Worm (Caenorhabditis elegans) whole organism, L3 larva: Measurements from ENCODE around the gene K03H1.9.
A peak's percentile ranks its signal among the peaks of the same experiment; 100 is the strongest.

Experiments used
- R02D3.7 ChIP-seq: fragments of 150-350 bp; optimal IDR thresholded peaks from 2 replicates; lab custom pipeline; 2014; ENCODE audit warnings: missing biosample characterization, missing genetic modification characterization
- ZK546.5 ChIP-seq: sonication (generic microtip); optimal IDR thresholded peaks from 2 replicates; lab custom pipeline; 2017; ENCODE audit warnings: missing biosample characterization, missing genetic modification characterization
- aly-2 ChIP-seq: fragments of 150-350 bp; optimal IDR thresholded peaks from 2 replicates; lab custom pipeline; 2014; ENCODE audit warnings: missing biosample characterization, missing genetic modification characterization
- ama-1 ChIP-seq: fragments of 150-350 bp; optimal IDR thresholded peaks from 2 replicates; lab custom pipeline; 2018
- ceh-28 ChIP-seq: fragments of 150-350 bp; optimal IDR thresholded peaks from 2 replicates; lab custom pipeline; 2014; ENCODE audit warnings: missing biosample characterization, missing genetic modification reagents, missing genetic modification characterization
- ceh-82 ChIP-seq: fragments of 150-350 bp; optimal IDR thresholded peaks from 2 replicates; lab custom pipeline; 2014; ENCODE audit warnings: missing biosample characterization, missing genetic modification characterization
- ceh-9 ChIP-seq: sonication (generic microtip); optimal IDR thresholded peaks from 2 replicates; lab custom pipeline; 2018; ENCODE audit warnings: missing biosample characterization, missing genetic modification characterization
- daf-12 ChIP-seq: fragments of 150-350 bp; optimal IDR thresholded peaks from 2 replicates; lab custom pipeline; 2014; ENCODE audit warnings: missing biosample characterization, missing genetic modification reagents, missing genetic modification characterization
- egl-27 ChIP-seq: sonication (generic microtip); optimal IDR thresholded peaks from 4 replicates; lab custom pipeline; 2017; ENCODE audit warnings: missing biosample characterization, missing genetic modification reagents, missing genetic modification characterization
- egl-5 ChIP-seq: fragments of 150-350 bp; optimal IDR thresholded peaks from 2 replicates; lab custom pipeline; 2017; ENCODE audit warnings: missing biosample characterization, missing genetic modification reagents, missing genetic modification characterization, inconsistent platforms
- elt-1 ChIP-seq: fragments of 150-350 bp; optimal IDR thresholded peaks from 2 replicates; lab custom pipeline; 2014; ENCODE audit warnings: missing biosample characterization, missing genetic modification characterization
- elt-2 ChIP-seq: sonication (generic microtip); optimal IDR thresholded peaks from 2 replicates; lab custom pipeline; 2016; ENCODE audit warnings: missing genetic modification reagents, mild to moderate bottlenecking, missing genetic modification characterization, missing compliant biosample characterization
- elt-3 ChIP-seq, 3 experiments: fragments of 150-350 bp in 1 of 3; sonication (generic microtip) in 2 of 3; optimal IDR thresholded peaks; 2 replicates in 2 of 3; 4 replicates in 1 of 3; lab custom pipeline; 2014 to 2017; ENCODE audit warnings: missing biosample characterization in 3 of 3, missing genetic modification characterization in 3 of 3
- eor-1 ChIP-seq, 2 experiments: fragments of 150-350 bp; optimal IDR thresholded peaks; 2 replicates each; lab custom pipeline; 2014 to 2018; ENCODE audit warnings: missing biosample characterization in 2 of 2, missing genetic modification characterization in 2 of 2
- fkh-2 ChIP-seq: fragments of 150-350 bp; optimal IDR thresholded peaks from 2 replicates; lab custom pipeline; 2014; ENCODE audit warnings: missing biosample characterization, missing genetic modification reagents, missing genetic modification characterization
- fos-1 ChIP-seq: fragments of 150-350 bp; optimal IDR thresholded peaks from 2 replicates; lab custom pipeline; 2014; ENCODE audit warnings: missing biosample characterization, missing genetic modification characterization
- hmg-11 ChIP-seq: sonication (generic microtip); optimal IDR thresholded peaks from 2 replicates; lab custom pipeline; 2016; ENCODE audit warnings: missing genetic modification characterization, missing compliant biosample characterization
- lin-15B ChIP-seq: fragments of 150-350 bp; optimal IDR thresholded peaks from 2 replicates; lab custom pipeline; 2014; ENCODE audit warnings: missing biosample characterization, missing genetic modification characterization
- lin-39 ChIP-seq: fragments of 150-350 bp; optimal IDR thresholded peaks from 2 replicates; lab custom pipeline; 2018; ENCODE audit warnings: missing biosample characterization, missing genetic modification reagents, missing genetic modification characterization
- mdl-1 ChIP-seq: fragments of 150-350 bp; optimal IDR thresholded peaks from 2 replicates; lab custom pipeline; 2014; ENCODE audit warnings: missing biosample characterization, missing genetic modification characterization
- mml-1 ChIP-seq: fragments of 150-350 bp; sonication (generic microtip); optimal IDR thresholded peaks from 3 replicates; lab custom pipeline; 2014; ENCODE audit warnings: missing biosample characterization, missing genetic modification characterization
- nfya-1 ChIP-seq: sonication (generic microtip); optimal IDR thresholded peaks from 2 replicates; lab custom pipeline; 2017; ENCODE audit warnings: missing genetic modification characterization, mild to moderate bottlenecking, missing compliant biosample characterization, antibody characterized with exemption, moderate library complexity; ENCODE audit not compliant: insufficient read depth
- nhr-11 ChIP-seq: fragments of 150-350 bp; optimal IDR thresholded peaks from 2 replicates; lab custom pipeline; 2014; ENCODE audit warnings: missing biosample characterization, missing genetic modification characterization
- nhr-12 ChIP-seq: fragments of 150-350 bp; optimal IDR thresholded peaks from 2 replicates; lab custom pipeline; 2014; ENCODE audit warnings: missing biosample characterization, missing genetic modification characterization
- nhr-23 ChIP-seq: fragments of 150-350 bp; optimal IDR thresholded peaks from 2 replicates; lab custom pipeline; 2014; ENCODE audit warnings: missing biosample characterization, missing genetic modification reagents, missing genetic modification characterization
- nhr-237 ChIP-seq: fragments of 150-350 bp; optimal IDR thresholded peaks from 2 replicates; lab custom pipeline; 2014; ENCODE audit warnings: missing biosample characterization, missing genetic modification characterization
- nhr-25 ChIP-seq: sonication (generic microtip); optimal IDR thresholded peaks from 2 replicates; lab custom pipeline; 2017; ENCODE audit warnings: missing biosample characterization, missing genetic modification characterization
- nhr-28 ChIP-seq: fragments of 150-350 bp; optimal IDR thresholded peaks from 2 replicates; lab custom pipeline; 2014; ENCODE audit warnings: missing biosample characterization, missing genetic modification characterization
- nhr-67 ChIP-seq: fragments of 150-350 bp; optimal IDR thresholded peaks from 2 replicates; lab custom pipeline; 2014; ENCODE audit warnings: missing biosample characterization, missing genetic modification characterization
- nhr-77 ChIP-seq: fragments of 150-350 bp; optimal IDR thresholded peaks from 2 replicates; lab custom pipeline; 2014; ENCODE audit warnings: missing biosample characterization, missing genetic modification characterization
- sea-2 ChIP-seq: fragments of 150-350 bp; sonication (generic microtip); optimal IDR thresholded peaks from 4 replicates; lab custom pipeline; 2014; ENCODE audit warnings: missing biosample characterization, missing genetic modification reagents, missing genetic modification characterization
- snpc-4 ChIP-seq: fragments of 150-350 bp; optimal IDR thresholded peaks from 2 replicates; lab custom pipeline; 2014; ENCODE audit warnings: missing biosample characterization, missing genetic modification characterization
- tbx-2 ChIP-seq: sonication (generic microtip); optimal IDR thresholded peaks from 2 replicates; lab custom pipeline; 2016; ENCODE audit warnings: mild to moderate bottlenecking, missing genetic modification characterization, missing compliant biosample characterization
- unc-62 ChIP-seq: fragments of 150-350 bp; sonication (generic microtip); optimal IDR thresholded peaks from 4 replicates; lab custom pipeline; 2014; ENCODE audit warnings: missing biosample characterization, missing genetic modification reagents, missing genetic modification characterization
- zag-1 ChIP-seq: fragments of 150-350 bp; optimal IDR thresholded peaks from 2 replicates; lab custom pipeline; 2014; ENCODE audit warnings: missing biosample characterization, missing genetic modification characterization
- ztf-11 ChIP-seq: fragments of 150-350 bp; optimal IDR thresholded peaks from 2 replicates; lab custom pipeline; 2014; ENCODE audit warnings: missing biosample characterization, missing genetic modification characterization
- ztf-4 ChIP-seq: fragments of 150-350 bp; optimal IDR thresholded peaks from 2 replicates; lab custom pipeline; 2014; ENCODE audit warnings: missing biosample characterization, missing genetic modification characterization

Gene K03H1.9

DNA sequence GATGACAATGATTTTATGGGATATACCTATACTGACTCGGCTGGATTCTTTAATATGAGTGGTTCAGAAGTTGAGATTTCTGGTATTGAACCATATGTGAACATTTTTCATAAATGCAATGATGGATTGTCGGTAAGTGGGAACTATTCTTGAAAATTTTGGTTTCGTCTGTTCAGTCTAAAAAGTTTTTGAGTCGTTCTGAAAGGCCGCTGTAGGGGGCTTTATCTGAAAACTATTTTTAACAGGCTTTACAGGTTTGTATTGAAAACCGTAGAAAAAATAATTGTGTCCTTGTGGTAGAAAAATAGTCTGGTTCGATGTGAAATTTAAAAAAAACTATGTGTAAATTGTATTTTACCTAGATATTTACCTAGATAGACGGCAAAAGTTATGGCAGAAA, 11.8 kb downstream of the K03H1.9 start:
- no peak for TF ChIP-seq nhr-23
- TF ChIP-seq hmg-11 (tag; lab: Kevin White, UChicago): no peak
- no peak for TF ChIP-seq nhr-237 (tag; lab: Kevin White, UChicago)
- TF ChIP-seq elt-3 (tag; optimal IDR thresholded peaks at IDR 0.05; lab: Kevin White, UChicago): no peak
- TF ChIP-seq ama-1 (lab: Kevin White, UChicago): no peak

DNA sequence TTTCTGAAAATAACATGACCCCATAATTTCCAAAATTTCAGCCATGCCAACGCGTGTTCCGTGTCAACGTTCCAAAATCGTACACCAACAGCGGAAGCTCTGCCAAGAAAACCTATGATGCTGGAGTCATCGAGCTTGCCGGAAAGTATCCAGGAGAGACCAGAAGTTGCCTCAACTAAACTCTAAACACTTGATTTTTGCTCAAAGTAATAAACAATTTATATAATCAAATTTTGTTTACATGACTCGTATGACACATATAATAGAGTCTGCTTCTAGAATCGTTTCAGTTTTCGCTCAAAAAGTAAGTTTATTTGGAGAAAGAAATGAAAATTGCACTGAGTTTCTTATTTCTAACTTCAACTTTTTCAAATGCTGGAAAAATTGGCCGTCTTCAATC, 12.5 kb downstream of the K03H1.9 start, which contains the start of gene ttr-1:
Gene ttr-1, plus strand, starts transcription at position 301 of the 400 bp plus-strand sequence.
- TF ChIP-seq lin-39 (tag; lab: Kevin White, UChicago) (no peak), fkh-2 (tag; lab: Kevin White, UChicago) (no peak), unc-62 (GFP tag; lab: Kevin White, UChicago) (no peak), nhr-28 (tag; lab: Kevin White, UChicago) (no peak), nhr-11 (tag; lab: Kevin White, UChicago) (no peak), elt-2 (no peak), ztf-11 (no peak), aly-2 (tag; lab: Kevin White, UChicago) (no peak), nhr-25 (no peak), nhr-77 (no peak), ZK546.5 (tag; lab: Kevin White, UChicago) (no peak), nfya-1 (tag; lab: Kevin White, UChicago) (no peak), egl-27 (tag; lab: Kevin White, UChicago) (no peak), eor-1 (tag; optimal IDR thresholded peaks at IDR 0.05; lab: Kevin White, UChicago) (no peak)

DNA sequence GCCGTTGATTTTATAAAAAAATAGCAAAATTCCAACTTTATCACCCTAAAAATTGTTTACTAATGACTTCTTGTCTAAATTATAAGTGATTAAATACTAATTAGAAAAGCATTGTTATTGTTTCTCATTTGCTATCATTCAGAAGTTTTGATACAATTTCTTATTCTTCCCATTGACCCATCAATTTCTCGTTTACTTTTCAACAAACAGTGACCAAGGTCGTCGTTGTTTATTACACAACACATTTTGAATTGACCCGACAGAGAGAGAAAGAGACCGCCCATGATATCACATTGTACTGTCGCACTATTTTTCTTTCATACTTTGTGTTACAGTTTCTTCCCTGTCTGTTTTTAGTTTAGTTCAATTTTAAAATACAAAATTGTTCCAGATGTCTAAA, 13.9 kb downstream of the K03H1.9 start, which contains the start of gene ttr-2:
Gene ttr-2, plus strand, starts transcription at position 392 of the 400 bp plus-strand sequence.
- TF ChIP-seq daf-12 (tag; lab: Kevin White, UChicago): no peak
- TF ChIP-seq lin-39 (tag; lab: Kevin White, UChicago): no peak
- peak; percentile 3 for TF ChIP-seq nhr-23
- no peak for TF ChIP-seq zag-1 (tag; lab: Kevin White, UChicago)
- peak; percentile 24 for TF ChIP-seq nhr-25
- no peak for TF ChIP-seq snpc-4 (tag; lab: Kevin White, UChicago)
- TF ChIP-seq nhr-237 (tag; lab: Kevin White, UChicago): no peak
- no peak for TF ChIP-seq ceh-28 (tag; lab: Kevin White, UChicago)

DNA sequence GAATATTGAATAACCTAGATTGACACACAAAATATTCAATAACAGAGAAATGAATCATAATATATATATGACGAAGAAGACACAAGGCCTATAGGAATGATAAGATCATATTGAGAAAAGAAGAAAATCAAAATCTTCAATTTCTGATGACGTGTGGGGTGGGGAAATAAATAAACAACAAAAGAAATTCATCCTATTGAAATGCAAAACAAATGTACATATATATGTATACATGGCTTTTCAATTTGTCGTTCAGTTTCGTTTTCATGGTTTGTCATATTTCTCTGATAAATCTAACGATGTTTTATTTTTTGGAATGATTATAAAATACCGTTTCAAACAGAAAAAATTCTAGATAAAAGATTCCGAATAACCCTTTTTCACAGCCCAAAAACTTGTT, 14.6 kb downstream of the K03H1.9 start, which contains the start of gene ttr-3:
Gene ttr-3, minus strand, starts transcription at position 101 of the 400 bp plus-strand sequence.
- no peak for TF ChIP-seq lin-15B
- no peak for TF ChIP-seq mdl-1 (tag; lab: Kevin White, UChicago)
- TF ChIP-seq daf-12 (tag; lab: Kevin White, UChicago): no peak
- TF ChIP-seq fkh-2 (tag; lab: Kevin White, UChicago): no peak
- no peak for TF ChIP-seq ceh-9 (tag; lab: Kevin White, UChicago)
- TF ChIP-seq tbx-2 (tag; lab: Kevin White, UChicago): no peak
- no peak for TF ChIP-seq elt-1 (tag; lab: Kevin White, UChicago)
- no peak for TF ChIP-seq ama-1 (lab: Kevin White, UChicago)
- no peak for TF ChIP-seq sea-2 (GFP tag; lab: Kevin White, UChicago)
- TF ChIP-seq zag-1 (tag; lab: Kevin White, UChicago): no peak
- TF ChIP-seq nhr-12 (tag; lab: Kevin White, UChicago): no peak
- no peak for TF ChIP-seq nhr-237 (tag; lab: Kevin White, UChicago)
- TF ChIP-seq fos-1 (tag; lab: Kevin White, UChicago): no peak
- TF ChIP-seq nhr-23: no peak
- TF ChIP-seq nfya-1 (tag; lab: Kevin White, UChicago): no peak
- no peak for TF ChIP-seq mml-1 (tag; lab: Kevin White, UChicago)
- no peak for TF ChIP-seq unc-62 (GFP tag; lab: Kevin White, UChicago)
- TF ChIP-seq aly-2 (tag; lab: Kevin White, UChicago): no peak
- TF ChIP-seq elt-2: no peak

DNA sequence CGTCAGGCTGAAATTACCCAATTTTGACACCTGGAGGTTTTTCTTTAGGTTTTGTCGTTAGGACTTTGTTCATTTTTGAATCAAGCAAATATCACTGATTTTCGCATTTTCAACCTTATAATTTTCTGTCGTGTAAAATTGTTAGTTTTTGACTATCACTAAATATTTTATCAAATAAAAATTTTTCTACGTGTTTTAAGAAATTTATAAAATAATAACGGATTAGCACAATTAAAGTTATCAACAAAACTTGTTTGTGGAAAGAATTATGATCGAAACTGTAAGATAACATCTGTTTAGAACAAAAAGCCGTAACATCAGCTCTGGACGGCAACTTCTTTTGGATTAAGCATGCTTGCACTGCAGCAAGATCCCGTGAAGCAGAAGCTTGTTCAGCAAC, 18.4 kb downstream of the K03H1.9 start, which contains the start of gene cbp-2:
Gene cbp-2, plus strand, starts transcription at position 301 of the 400 bp plus-strand sequence.
- TF ChIP-seq eor-1 (tag; optimal IDR thresholded peaks at IDR 0.05; lab: Kevin White, UChicago): no peak
- TF ChIP-seq ztf-11: no peak
- TF ChIP-seq ceh-9 (tag; lab: Kevin White, UChicago): no peak
- no peak for TF ChIP-seq sea-2 (GFP tag; lab: Kevin White, UChicago)
- no peak for TF ChIP-seq egl-5 (tag; lab: Kevin White, UChicago)
- no peak for TF ChIP-seq elt-3 (tag; optimal IDR thresholded peaks at IDR 0.05; lab: Kevin White, UChicago)
- TF ChIP-seq fkh-2 (tag; lab: Kevin White, UChicago): no peak
- no peak for TF ChIP-seq hmg-11 (tag; lab: Kevin White, UChicago)
- no peak for TF ChIP-seq snpc-4 (tag; lab: Kevin White, UChicago)
- no peak for TF ChIP-seq ama-1 (lab: Kevin White, UChicago)
- no peak for TF ChIP-seq R02D3.7 (tag; lab: Kevin White, UChicago)
- no peak for TF ChIP-seq elt-1 (tag; lab: Kevin White, UChicago)
- TF ChIP-seq lin-39 (tag; lab: Kevin White, UChicago): no peak
- TF ChIP-seq nhr-67: no peak
- no peak for TF ChIP-seq nhr-25
- TF ChIP-seq daf-12 (tag; lab: Kevin White, UChicago): no peak
- TF ChIP-seq ztf-4 (tag; lab: Kevin White, UChicago): no peak
- TF ChIP-seq ceh-82 (tag; lab: Kevin White, UChicago): no peak
- TF ChIP-seq tbx-2 (tag; lab: Kevin White, UChicago): no peak
